Worm (Caenorhabditis elegans): Measurements from ENCODE around the gene atrn-1.

The atrn-1 gene

ce11 chrX:14699866-14700265 is 11.5 kb upstream of the atrn-1 start, which contains the start of gene hch-1:
hch-1 (minus strand) TSS chrX:14699977.
- TF ChIP-seq alr-1 (tag; optimal IDR thresholded peaks at IDR 0.05): no peak
- no peak for TF ChIP-seq F13H6.1 (tag; optimal IDR thresholded peaks at IDR 0.05)
- TF ChIP-seq mab-5 (tag; optimal IDR thresholded peaks at IDR 0.05): no peak
- TF ChIP-seq nhr-129 (tag; optimal IDR thresholded peaks at IDR 0.05): no peak
- TF ChIP-seq lin-11 (tag; optimal IDR thresholded peaks at IDR 0.05): no peak
- TF ChIP-seq dmd-4 (tag; optimal IDR thresholded peaks at IDR 0.05): no peak
- no peak for TF ChIP-seq egl-27 (tag; optimal IDR thresholded peaks at IDR 0.05)
- TF ChIP-seq ztf-4 (tag; optimal IDR thresholded peaks at IDR 0.05): no peak
- TF ChIP-seq sem-4 (tag; optimal IDR thresholded peaks at IDR 0.05): no peak
- TF ChIP-seq sma-3 (GFP tag; optimal IDR thresholded peaks at IDR 0.05): no peak
- no peak for TF ChIP-seq ztf-1 (GFP tag; conservative IDR thresholded peaks at IDR 0.05)
- no peak for TF ChIP-seq zag-1 (tag; optimal IDR thresholded peaks at IDR 0.05)

ce11 chrX:14701490-14701889 is 9.9 kb upstream of the atrn-1 start, which contains the start of gene F40E10.5:
F40E10.5 (plus strand) TSS chrX:14701790.
- no peak for TF ChIP-seq lin-13 (GFP tag; optimal IDR thresholded peaks at IDR 0.05)
- TF ChIP-seq nhr-10 (tag; optimal IDR thresholded peaks at IDR 0.05): no peak
- TF ChIP-seq lin-11 (tag; optimal IDR thresholded peaks at IDR 0.05): no peak
- TF ChIP-seq skn-1 (tag; optimal IDR thresholded peaks at IDR 0.05): no peak
- no peak for TF ChIP-seq nhr-237 (tag; optimal IDR thresholded peaks at IDR 0.05)
- no peak for TF ChIP-seq egl-27 (tag; optimal IDR thresholded peaks at IDR 0.05)
- no peak for TF ChIP-seq aly-2 (tag; optimal IDR thresholded peaks at IDR 0.05)
- TF ChIP-seq F13H6.1 (tag; optimal IDR thresholded peaks at IDR 0.05): no peak
- TF ChIP-seq unc-55 (GFP tag; optimal IDR thresholded peaks at IDR 0.05): no peak
- TF ChIP-seq mab-5 (tag; optimal IDR thresholded peaks at IDR 0.05): no peak

ce11 chrX:14704933-14705332 is 6.4 kb upstream of the atrn-1 start:
- TF ChIP-seq snpc-4 (tag; optimal IDR thresholded peaks at IDR 0.05) (peak; percentile 31), nhr-129 (tag; optimal IDR thresholded peaks at IDR 0.05) (no peak)

ce11 chrX:14706698-14707285 is 4.6 kb upstream of the atrn-1 start, which contains the start of gene tmem-184:
tmem-184 (minus strand) TSS chrX:14706861.
- TF ChIP-seq F13H6.1 (tag; optimal IDR thresholded peaks at IDR 0.05) (peak; percentile 7), crh-2 (tag; optimal IDR thresholded peaks at IDR 0.05) (peak; percentile 66), C34F6.9 (tag; optimal IDR thresholded peaks at IDR 0.05) (peak; percentile 22), nhr-21 (tag; optimal IDR thresholded peaks at IDR 0.05) (peak; percentile 0), sma-9 (GFP tag; optimal IDR thresholded peaks at IDR 0.05) (peak; percentile 70), sma-9 (tag; optimal IDR thresholded peaks at IDR 0.05) (no peak), unc-62 (GFP tag; optimal IDR thresholded peaks at IDR 0.05) (no peak), nhr-129 (tag; optimal IDR thresholded peaks at IDR 0.05) (peak; percentile 29), ZK546.5 (tag; optimal IDR thresholded peaks at IDR 0.05) (no peak), fos-1 (tag; optimal IDR thresholded peaks at IDR 0.05) (peak; percentile 89), lsy-2 (tag; optimal IDR thresholded peaks at IDR 0.05) (peak in 1 of 2 experiments; percentile 4), sma-3 (GFP tag; optimal IDR thresholded peaks at IDR 0.05) (peak; percentile 1)

ce11 chrX:14708176-14708642 is 3.2 kb upstream of the atrn-1 start:
- TF ChIP-seq ztf-4 (tag; optimal IDR thresholded peaks at IDR 0.05) (peak; percentile 85), R02D3.7 (tag; optimal IDR thresholded peaks at IDR 0.05) (peak; percentile 9), elt-1 (tag; optimal IDR thresholded peaks at IDR 0.05) (no peak), alr-1 (tag; optimal IDR thresholded peaks at IDR 0.05) (no peak), crh-2 (tag; optimal IDR thresholded peaks at IDR 0.05) (peak; percentile 91), blmp-1 (tag; optimal IDR thresholded peaks at IDR 0.05; ENCODE audit: insufficient read depth) (peak; percentile 68), zag-1 (tag; optimal IDR thresholded peaks at IDR 0.05) (peak; percentile 97), nhr-10 (tag; optimal IDR thresholded peaks at IDR 0.05) (peak; percentile 53), sem-4 (tag; optimal IDR thresholded peaks at IDR 0.05) (peak; percentile 76), F13H6.1 (tag; optimal IDR thresholded peaks at IDR 0.05) (peak; percentile 97), lsy-2 (tag; optimal IDR thresholded peaks at IDR 0.05) (peak; percentile 76 to 84), ztf-11 (tag; optimal IDR thresholded peaks at IDR 0.05) (no peak), nhr-6 (tag; optimal IDR thresholded peaks at IDR 0.05) (peak; percentile 79), unc-62 (GFP tag; optimal IDR thresholded peaks at IDR 0.05) (no peak), nhr-23 (tag; optimal IDR thresholded peaks at IDR 0.05) (no peak), snpc-4 (tag; optimal IDR thresholded peaks at IDR 0.05) (peak; percentile 84), lin-39 (tag; optimal IDR thresholded peaks at IDR 0.05) (no peak), nhr-25 (tag; optimal IDR thresholded peaks at IDR 0.05) (peak; percentile 88), mab-5 (tag; optimal IDR thresholded peaks at IDR 0.05) (peak; percentile 92), ZK546.5 (tag; optimal IDR thresholded peaks at IDR 0.05) (no peak), unc-39 (tag; optimal IDR thresholded peaks at IDR 0.05) (peak; percentile 33), nhr-129 (tag; optimal IDR thresholded peaks at IDR 0.05) (peak; percentile 94), nhr-12 (tag; optimal IDR thresholded peaks at IDR 0.05) (no peak), lin-11 (tag; optimal IDR thresholded peaks at IDR 0.05) (peak; percentile 95), dmd-4 (tag; optimal IDR thresholded peaks at IDR 0.05) (no peak), egl-27 (tag; optimal IDR thresholded peaks at IDR 0.05) (peak; percentile 88), C34F6.9 (tag; optimal IDR thresholded peaks at IDR 0.05) (peak; percentile 97), unc-55 (GFP tag; optimal IDR thresholded peaks at IDR 0.05) (peak; percentile 96), aly-2 (tag; optimal IDR thresholded peaks at IDR 0.05) (no peak), ceh-82 (tag; optimal IDR thresholded peaks at IDR 0.05) (peak; percentile 92), Y55F3AM.14 (GFP tag; optimal IDR thresholded peaks at IDR 0.05) (peak; percentile 96), mdl-1 (tag; optimal IDR thresholded peaks at IDR 0.05) (peak; percentile 43 to 91)

Measured in whole organism, L2 larva.